Worm (Caenorhabditis elegans) whole organism, L1 larva: Measurements from ENCODE around the gene nhr-76.

Source experiments
- ama-1 ChIP-seq: fragments of 150-350 bp; optimal IDR thresholded peaks from 2 replicates; lab custom pipeline; 2014
- blmp-1 ChIP-seq: fragments of 150-350 bp; optimal IDR thresholded peaks from 2 replicates; lab custom pipeline; 2014; ENCODE audit warnings: missing biosample characterization, missing genetic modification characterization
- efl-3 ChIP-seq: fragments of 200-800 bp; sonication (Bioruptor generic); optimal IDR thresholded peaks from 2 replicates; lab custom pipeline; 2018; ENCODE audit warnings: mild to moderate bottlenecking, missing genetic modification characterization, missing compliant biosample characterization
- ets-5 ChIP-seq: fragments of 200-800 bp; sonication (Bioruptor generic); IDR thresholded peaks from 2 replicates; pipeline ENCODE4 v1.3.6; 2022; ENCODE audit warnings: missing genetic modification characterization, missing compliant biosample characterization
- lin-13 ChIP-seq: fragments of 150-350 bp; optimal IDR thresholded peaks from 2 replicates; lab custom pipeline; 2014; ENCODE audit warnings: missing biosample characterization, missing genetic modification reagents, missing genetic modification characterization
- lsy-2 ChIP-seq, 2 experiments: fragments of 150-350 bp; optimal IDR thresholded peaks; 2 replicates each; lab custom pipeline; 2014; ENCODE audit warnings: missing biosample characterization in 2 of 2, missing genetic modification characterization in 2 of 2
- nhr-12 ChIP-seq: sonication (generic microtip); optimal IDR thresholded peaks from 2 replicates; lab custom pipeline; 2017; ENCODE audit warnings: missing biosample characterization, missing genetic modification characterization
- nhr-237 ChIP-seq: fragments of 150-350 bp; optimal IDR thresholded peaks from 2 replicates; lab custom pipeline; 2014; ENCODE audit warnings: missing biosample characterization, missing genetic modification characterization
- sox-4 ChIP-seq: sonication (generic microtip); optimal IDR thresholded peaks from 2 replicates; lab custom pipeline; 2016; ENCODE audit warnings: missing genetic modification characterization, missing compliant biosample characterization
- unc-130 ChIP-seq: fragments of 150-350 bp; optimal IDR thresholded peaks from 2 replicates; lab custom pipeline; 2017; ENCODE audit warnings: missing biosample characterization, missing genetic modification characterization, inconsistent platforms
- unc-62 ChIP-seq: fragments of 150-350 bp; optimal IDR thresholded peaks from 2 replicates; lab custom pipeline; 2014; ENCODE audit warnings: missing biosample characterization, missing genetic modification reagents, missing genetic modification characterization
- xbp-1 ChIP-seq: sonication (generic microtip); optimal IDR thresholded peaks from 2 replicates; lab custom pipeline; 2016; ENCODE audit warnings: missing genetic modification characterization, missing compliant biosample characterization
- ztf-11 ChIP-seq, 2 experiments: sonication (generic microtip); optimal IDR thresholded peaks; 2 replicates each; lab custom pipeline; 2016 to 2017; ENCODE audit warnings: missing genetic modification characterization in 2 of 2, missing biosample characterization in 1 of 2, missing compliant biosample characterization in 1 of 2
- ztf-4 ChIP-seq: fragments of 150-350 bp; optimal IDR thresholded peaks from 2 replicates; lab custom pipeline; 2014; ENCODE audit warnings: missing biosample characterization, missing genetic modification characterization

ce11 chrIV:582130-582529, 45.2 kb upstream of the nhr-76 start, which contains the start of gene F56A11.6:
- no peak for TF ChIP-seq efl-3 (GFP tag; lab: Kevin White, UChicago)
- TF ChIP-seq ama-1, result no peak
- TF ChIP-seq blmp-1, result no peak
- TF ChIP-seq lsy-2 (tag; optimal IDR thresholded peaks at IDR 0.05; lab: Kevin White, UChicago), result no peak
- no peak for TF ChIP-seq lin-13 (GFP tag; lab: Kevin White, UChicago)
- TF ChIP-seq nhr-12, result no peak
- TF ChIP-seq ztf-11 (tag; optimal IDR thresholded peaks at IDR 0.05; lab: Kevin White, UChicago), result no peak
- TF ChIP-seq unc-62 (GFP tag; lab: Kevin White, UChicago), result no peak
- no peak for TF ChIP-seq nhr-237 (tag; lab: Kevin White, UChicago)
- no peak for TF ChIP-seq ztf-4 (tag; lab: Kevin White, UChicago)
- no peak for TF ChIP-seq unc-130 (tag; lab: Kevin White, UChicago)
- no peak for TF ChIP-seq ets-5 (GFP tag; lab: Robert Waterston, UW)
- TF ChIP-seq sox-4 (tag; lab: Kevin White, UChicago), result no peak
- TF ChIP-seq xbp-1, result no peak
